Worm (Caenorhabditis elegans): ENCODE data around the gene T19H12.3.
"Not testable (repeated sequence)": the region's sequence is repeated elsewhere in the genome, so short reads cannot be mapped to it uniquely, and the experiment has no call there.

Gene T19H12.3

DNA sequence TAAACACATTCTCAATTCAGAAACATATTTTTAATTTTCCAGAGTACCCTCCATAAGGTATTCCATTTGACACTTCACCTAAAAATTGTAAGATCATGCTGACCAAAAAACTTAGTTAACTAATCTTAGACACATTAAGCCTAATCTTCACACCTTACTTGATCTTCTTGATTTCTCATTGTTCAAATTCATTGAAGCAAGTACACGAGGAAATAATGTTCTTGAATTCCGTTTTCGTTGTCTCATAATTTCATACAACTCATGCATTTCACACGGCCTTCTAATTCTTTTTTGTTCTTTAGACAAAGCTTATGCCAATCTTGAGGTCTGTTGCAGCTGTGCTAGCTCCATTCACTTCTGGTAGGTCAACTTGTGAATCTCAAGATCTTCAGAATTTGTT is 13.5 kb upstream of the T19H12.3 start, which contains the start of gene srd-33:
Gene srd-33, plus strand, starts transcription at position 301 of the 400 bp plus-strand sequence.
- no peak for TF ChIP-seq unc-62 (GFP tag; optimal IDR thresholded peaks at IDR 0.05)

DNA sequence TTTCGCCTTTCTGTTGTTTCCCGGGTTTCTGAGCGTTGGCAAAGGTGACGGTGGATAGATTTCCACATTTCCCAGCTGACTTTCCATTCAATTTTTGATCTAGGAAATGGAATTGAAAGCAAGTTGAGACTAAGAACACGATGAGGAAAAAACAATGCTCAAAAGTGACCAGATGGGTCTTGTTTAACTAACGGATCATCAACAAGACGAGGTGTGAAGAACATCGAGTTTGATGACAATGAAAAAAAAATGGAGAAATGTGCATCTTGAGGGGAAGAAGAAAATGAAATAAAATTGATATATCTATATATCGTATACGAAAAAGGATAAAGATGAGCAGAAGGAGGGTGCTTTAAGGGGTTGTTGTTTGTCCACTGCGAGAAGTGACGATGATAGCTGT is 7.9 kb upstream of the T19H12.3 start, which contains the start of gene T19H12.6:
Gene T19H12.6, minus strand, starts transcription at position 101 of the 400 bp plus-strand sequence.
- no peak for TF ChIP-seq unc-62 (GFP tag; optimal IDR thresholded peaks at IDR 0.05)

DNA sequence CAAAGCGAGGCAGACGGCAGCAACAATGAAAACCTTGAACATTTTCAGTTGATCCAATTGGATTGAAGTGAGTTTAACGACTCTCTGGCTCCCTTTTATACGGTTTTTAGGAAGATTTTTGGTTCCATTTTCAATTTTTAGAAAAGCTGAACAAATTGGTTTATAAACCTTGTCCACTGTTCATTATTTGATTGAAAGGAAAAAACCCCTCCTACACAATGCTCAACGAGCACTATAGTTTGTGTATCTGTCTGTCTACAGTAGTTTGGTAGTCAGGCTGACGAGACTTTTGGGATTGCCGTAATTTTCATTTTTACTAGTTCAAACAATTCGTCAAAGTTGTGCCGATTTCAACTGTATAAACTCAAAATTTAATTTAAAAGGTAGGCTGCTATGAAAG is 6.2 kb upstream of the T19H12.3 start, which contains the start of gene T19H12.15:
Gene T19H12.15, minus strand, starts transcription at position 101 of the 400 bp plus-strand sequence.
- no peak for TF ChIP-seq unc-62 (GFP tag; optimal IDR thresholded peaks at IDR 0.05)

DNA sequence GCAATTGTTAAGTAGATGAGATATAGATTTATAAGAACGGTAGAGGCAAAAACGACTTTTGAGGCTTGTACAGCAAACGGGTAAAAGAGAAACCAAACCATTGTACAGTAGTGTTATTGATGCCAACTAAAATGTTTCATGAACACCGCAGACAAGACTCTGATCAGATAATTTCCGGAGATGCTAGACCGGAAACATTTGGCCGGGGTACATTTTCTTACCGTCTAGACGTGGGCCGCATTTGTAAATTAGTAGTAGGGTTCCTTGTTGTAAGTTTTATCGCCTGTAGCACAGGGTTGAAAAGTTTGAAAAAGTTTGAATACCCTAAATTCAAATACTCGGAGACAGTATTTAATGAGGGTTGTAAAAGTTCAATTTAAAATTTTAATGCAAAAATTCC is 4.1 kb upstream of the T19H12.3 start, which contains the start of gene str-32:
Gene str-32, minus strand, starts transcription at position 101 of the 400 bp plus-strand sequence.
- TF ChIP-seq unc-62 (GFP tag; optimal IDR thresholded peaks at IDR 0.05): no peak

DNA sequence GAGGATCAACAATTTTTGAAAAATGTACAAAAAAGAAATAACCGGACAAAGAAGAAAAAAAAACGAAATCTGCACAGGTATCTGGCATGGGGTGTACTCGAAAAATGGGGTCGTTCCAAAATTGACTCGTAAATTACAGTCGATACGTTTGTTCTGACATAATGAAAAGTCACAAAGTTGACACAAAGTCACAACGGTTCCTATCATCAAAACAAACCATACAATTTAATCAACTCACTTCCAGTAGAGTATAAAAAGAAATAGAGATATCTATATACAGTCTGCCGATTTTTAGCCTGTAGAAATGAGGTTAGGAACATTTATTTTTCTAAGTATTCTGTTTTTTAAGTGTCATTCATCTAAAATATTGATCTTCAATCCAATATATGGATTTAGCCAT is 982 bp upstream of the T19H12.3 start, which contains the start of gene T19H12.12:
Gene T19H12.12, plus strand, starts transcription at position 301 of the 400 bp plus-strand sequence.
- TF ChIP-seq unc-62 (GFP tag; optimal IDR thresholded peaks at IDR 0.05): no peak

DNA sequence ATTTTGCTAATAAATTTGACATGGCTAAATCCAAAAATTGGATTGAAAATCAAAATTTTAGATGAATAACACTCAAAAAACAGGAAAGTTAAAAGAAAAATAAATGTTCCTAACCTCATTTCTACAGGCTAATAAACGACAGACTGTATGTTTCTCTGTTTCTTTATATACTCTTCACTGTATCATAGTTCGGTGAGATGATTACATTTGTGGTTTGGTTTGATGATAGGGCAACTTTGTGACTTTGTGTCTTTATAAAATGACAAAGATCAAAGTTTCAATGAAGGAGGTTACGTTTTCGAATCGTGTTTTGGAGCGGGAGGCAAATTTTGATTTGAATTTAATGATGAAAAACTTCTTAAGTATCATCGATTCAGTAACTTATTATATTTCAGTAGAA is 4.0 kb downstream of the T19H12.3 start, which contains the start of gene ugt-12:
Gene ugt-12, minus strand, starts transcription at position 153 of the 400 bp plus-strand sequence.
- no peak for TF ChIP-seq unc-62 (GFP tag; optimal IDR thresholded peaks at IDR 0.05)

DNA sequence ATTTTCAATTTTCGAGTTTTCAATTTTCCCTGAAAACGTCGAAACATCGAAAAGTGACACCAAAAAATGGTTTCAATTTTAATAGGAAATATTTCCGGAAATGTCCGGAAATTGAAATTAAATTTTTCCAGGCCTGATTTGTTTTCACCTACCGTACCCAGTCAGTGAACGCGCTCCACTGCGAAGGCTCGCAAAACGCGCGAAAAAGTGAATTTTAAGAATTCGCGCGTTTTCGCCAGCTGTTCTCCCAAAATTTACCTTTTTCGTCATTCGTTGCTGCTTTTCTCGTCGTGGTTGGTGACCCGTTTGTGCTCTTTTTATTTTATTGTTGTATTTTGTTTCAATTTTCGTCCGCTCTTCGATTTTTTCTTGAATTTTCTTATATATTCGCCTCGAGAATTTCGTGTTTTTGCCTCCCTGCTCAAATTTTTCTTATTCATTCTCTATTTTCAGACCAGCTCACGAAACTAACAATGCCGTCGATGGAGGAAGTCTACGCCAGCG is 4.6 kb downstream of the T19H12.3 start, which contains the start of gene T19H12.2:
Gene T19H12.2, plus strand, starts transcription at position 454 of the 504 bp plus-strand sequence.
- TF ChIP-seq unc-62 (GFP tag; optimal IDR thresholded peaks at IDR 0.05): no peak

DNA sequence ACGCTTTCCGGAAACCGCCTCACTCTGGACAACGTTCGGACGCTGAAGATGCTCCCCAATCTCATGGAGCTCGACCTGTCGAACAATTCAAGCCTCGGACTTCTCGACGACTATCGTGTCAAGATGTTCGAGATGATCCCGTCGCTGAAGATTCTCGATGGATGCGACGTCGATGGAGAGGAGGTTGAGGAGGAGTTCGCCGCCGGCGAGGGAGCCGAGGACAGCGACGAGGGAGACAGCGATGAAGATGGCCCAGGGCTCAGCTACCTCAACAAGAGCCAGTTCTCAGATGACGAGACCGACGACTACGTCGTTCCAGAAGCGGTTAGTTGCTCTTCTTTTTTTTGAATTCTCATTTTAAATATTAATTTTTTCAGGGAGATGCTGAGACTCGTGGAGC is 5.3 kb downstream of the T19H12.3 start:
- no peak for TF ChIP-seq unc-62 (GFP tag; optimal IDR thresholded peaks at IDR 0.05)

DNA sequence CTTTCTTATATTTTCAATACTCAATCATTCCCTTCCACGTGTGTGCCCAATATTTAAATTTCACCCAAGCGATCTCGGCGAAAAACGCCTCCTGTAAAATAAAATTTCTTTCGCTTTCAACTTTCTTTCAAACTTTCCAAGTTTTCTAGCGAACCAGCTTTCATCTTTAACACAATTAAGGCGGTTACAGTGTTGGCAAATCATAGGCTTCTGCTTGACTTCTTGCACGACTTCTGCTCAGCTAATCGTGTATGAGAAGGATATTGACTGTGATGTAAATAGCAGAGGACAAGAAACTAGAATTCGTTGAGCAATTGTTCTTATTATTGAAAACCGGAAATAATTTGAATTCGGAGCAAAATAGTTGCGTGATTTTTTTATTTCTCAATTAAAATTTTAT is 5.8 kb downstream of the T19H12.3 start:
- no peak for TF ChIP-seq unc-62 (GFP tag; optimal IDR thresholded peaks at IDR 0.05)

DNA sequence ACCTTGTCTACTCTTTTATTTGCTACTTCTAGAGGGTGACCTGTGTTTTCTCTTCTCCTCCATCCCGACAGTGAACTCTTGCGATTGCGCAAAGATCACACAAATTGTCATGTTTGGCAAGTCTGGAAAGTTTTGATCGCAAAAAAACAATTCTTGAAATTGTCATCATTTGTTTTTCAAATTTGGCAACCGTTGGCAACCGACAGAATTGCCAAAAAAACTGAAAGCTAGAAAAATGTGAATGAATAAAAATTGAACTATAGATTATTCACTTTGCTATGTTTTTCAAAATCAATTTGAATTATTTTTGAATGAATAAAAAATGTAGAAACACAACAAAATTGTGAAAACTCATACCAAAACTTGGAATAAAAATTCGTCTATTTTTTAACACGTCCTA is 9.5 kb downstream of the T19H12.3 start, which contains the start of gene ugt-11:
Gene ugt-11, minus strand, starts transcription at position 101 of the 400 bp plus-strand sequence.
- no peak for TF ChIP-seq unc-62 (GFP tag; optimal IDR thresholded peaks at IDR 0.05)

DNA sequence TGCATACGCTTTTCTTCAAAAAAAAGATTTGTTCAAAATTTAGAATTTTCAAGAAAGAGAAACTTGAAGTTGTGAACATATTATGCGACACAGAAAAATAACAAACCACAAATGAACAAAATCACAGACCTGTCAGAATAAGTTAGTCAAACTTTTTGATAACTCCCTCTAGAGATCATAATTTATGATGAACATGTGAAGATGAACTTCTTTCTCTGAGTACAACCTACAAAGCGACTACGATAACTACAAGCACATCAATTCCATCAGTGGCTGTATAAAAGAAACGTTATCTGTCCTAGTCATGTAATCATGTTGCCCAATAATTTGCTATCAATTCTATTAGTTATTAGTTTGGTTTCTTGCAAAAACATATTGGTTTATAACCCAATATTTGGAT is 10.3 kb downstream of the T19H12.3 start, which contains the start of gene ugt-9:
Gene ugt-9, plus strand, starts transcription at position 305 of the 400 bp plus-strand sequence.
- TF ChIP-seq unc-62 (GFP tag; optimal IDR thresholded peaks at IDR 0.05): no peak

DNA sequence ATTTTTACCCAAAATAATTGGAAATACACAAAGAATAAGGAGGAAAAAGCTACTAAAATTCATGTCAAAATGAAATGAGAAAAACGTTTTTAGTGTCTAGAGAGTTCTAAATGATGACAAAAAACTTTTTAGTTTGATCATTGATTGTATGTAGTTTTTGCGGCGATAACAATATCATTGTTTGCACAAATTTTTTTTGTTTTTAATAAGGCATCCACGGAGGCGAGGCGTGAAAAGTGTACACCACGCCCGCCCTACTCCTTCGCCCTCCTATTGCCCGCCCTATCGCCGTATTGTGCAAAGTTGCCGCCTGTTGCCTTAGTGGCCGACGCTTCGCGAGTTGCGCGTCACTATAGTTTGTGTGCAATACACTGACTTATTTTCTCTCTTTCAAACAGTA is 14.5 kb downstream of the T19H12.3 start, which contains the start of gene ugt-10:
Gene ugt-10, minus strand, starts transcription at position 101 of the 400 bp plus-strand sequence.
- not testable (repeated sequence) for TF ChIP-seq unc-62 (GFP tag; optimal IDR thresholded peaks at IDR 0.05)

DNA sequence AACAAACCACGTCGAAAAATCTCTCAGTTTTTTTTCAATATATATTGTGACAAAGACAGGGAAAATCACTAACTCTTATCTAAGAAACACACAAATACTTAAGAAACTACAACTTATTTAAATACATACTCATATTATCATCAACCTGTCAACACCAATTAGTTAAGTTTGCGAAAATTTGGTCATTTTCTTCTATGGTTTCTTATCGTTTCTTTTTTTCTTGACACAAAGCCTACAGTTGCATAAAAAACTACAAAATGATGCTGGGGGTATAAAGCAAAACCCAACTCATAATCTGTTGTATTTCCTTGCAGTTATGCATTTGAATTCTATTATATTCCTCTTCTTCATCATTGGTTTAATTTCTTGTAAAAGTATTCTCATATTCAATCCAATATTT is 15.6 kb downstream of the T19H12.3 start, which contains the start of gene ugt-67:
Gene ugt-67, plus strand, starts transcription at position 301 of the 400 bp plus-strand sequence.
- no peak for TF ChIP-seq unc-62 (GFP tag; optimal IDR thresholded peaks at IDR 0.05)

DNA sequence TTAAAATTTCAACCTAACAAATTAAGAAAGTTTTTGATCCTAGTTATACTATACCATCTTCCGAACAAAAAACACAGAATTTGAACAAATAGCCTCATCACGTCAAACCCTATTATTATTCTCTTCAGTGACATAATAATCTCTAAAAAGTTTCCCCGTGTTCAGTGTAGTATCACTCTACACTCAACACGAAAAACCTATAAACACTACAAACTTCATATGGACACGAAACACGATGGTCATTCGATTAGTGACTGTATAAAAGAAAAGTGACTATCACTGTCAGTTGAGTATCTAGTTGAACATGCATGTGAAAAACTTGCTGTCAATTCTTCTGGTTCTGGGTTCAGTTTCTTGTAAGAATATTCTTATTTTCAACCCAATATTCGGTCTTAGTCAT is 18.2 kb downstream of the T19H12.3 start, which contains the start of gene ugt-8:
Gene ugt-8, plus strand, starts transcription at position 235 of the 400 bp plus-strand sequence.
- TF ChIP-seq unc-62 (GFP tag; optimal IDR thresholded peaks at IDR 0.05): no peak

DNA sequence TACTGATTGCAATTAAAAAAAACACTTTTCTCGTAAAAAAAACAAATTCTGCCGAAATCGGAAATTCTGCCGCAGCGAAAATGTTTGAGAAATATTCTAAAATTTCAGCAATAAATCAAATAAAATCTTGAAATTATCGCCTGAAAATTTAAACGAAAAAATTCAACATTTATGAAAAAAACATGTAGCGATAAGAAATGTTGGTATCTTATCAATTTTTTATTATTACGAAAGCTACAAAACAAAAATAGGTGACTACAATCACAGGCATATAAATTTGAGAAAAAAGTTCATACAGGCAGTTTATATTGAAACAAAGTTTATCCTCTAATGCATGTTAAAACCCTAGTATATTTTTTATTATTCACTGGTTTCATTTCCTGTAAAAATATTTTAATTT is 20.5 kb downstream of the T19H12.3 start, which contains the start of gene ugt-14:
Gene ugt-14, plus strand, starts transcription at position 301 of the 400 bp plus-strand sequence.
- TF ChIP-seq unc-62 (GFP tag; optimal IDR thresholded peaks at IDR 0.05): no peak

DNA sequence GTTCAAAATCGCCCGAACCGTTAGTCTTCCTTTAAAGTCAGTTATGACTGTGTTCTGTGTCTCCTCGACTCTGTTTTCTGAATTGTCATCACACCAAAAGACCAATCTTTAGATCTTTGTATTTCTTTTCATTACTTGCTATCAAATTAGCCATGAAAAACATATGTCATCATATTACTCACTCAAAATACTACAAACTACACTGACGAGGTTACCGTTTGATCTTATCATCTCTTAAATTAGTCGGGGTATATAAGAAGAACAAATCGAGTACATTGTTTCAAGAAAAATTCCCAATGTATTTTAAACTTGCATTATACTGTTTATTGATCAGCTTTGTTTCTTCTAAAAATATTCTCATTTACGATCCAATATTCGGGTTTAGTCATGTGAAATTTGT is 23.1 kb downstream of the T19H12.3 start, which contains the start of gene ugt-13:
Gene ugt-13, plus strand, starts transcription at position 294 of the 400 bp plus-strand sequence.
- no peak for TF ChIP-seq unc-62 (GFP tag; optimal IDR thresholded peaks at IDR 0.05)

DNA sequence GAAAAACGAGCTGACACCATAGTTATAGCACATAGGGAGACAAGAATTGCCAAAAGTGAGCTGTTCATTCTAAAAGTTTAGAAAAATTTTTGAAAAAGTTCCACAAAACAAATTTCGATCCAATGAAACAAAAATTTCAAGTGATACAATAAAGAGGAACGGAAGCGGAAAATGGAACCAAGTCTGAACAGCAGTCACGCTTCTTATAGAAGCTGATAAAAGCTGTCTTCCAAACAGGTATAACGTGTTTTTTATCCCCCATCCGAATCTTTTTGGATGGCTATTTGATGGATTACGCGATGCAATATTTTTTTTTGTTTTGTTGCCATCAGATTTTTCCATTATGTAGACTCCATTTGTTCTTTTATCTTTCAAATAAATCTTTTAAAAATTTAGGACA is 26.8 kb downstream of the T19H12.3 start, which contains the start of gene H23N18.5:
Gene H23N18.5, minus strand, starts transcription at position 69 of the 400 bp plus-strand sequence.
- TF ChIP-seq unc-62 (GFP tag; optimal IDR thresholded peaks at IDR 0.05): no peak

Measured in whole organism, dauer.